Worm (Caenorhabditis elegans) whole organism, mixed stage, embryonic: ENCODE results near the gene hap-1.

Source experiments
- elt-3 ChIP-seq: fragments of 150-350 bp; optimal IDR thresholded peaks from 2 replicates; lab custom pipeline; 2014; ENCODE audit warnings: missing biosample characterization, missing genetic modification characterization
- lin-13 ChIP-seq: fragments of 150-350 bp; optimal IDR thresholded peaks from 2 replicates; lab custom pipeline; 2014; ENCODE audit warnings: missing biosample characterization, missing genetic modification characterization
- lsy-2 ChIP-seq: fragments of 150-350 bp; optimal IDR thresholded peaks from 2 replicates; lab custom pipeline; 2014; ENCODE audit warnings: missing biosample characterization, missing genetic modification characterization
- mep-1 ChIP-seq: fragments of 150-350 bp; optimal IDR thresholded peaks from 2 replicates; lab custom pipeline; 2017; ENCODE audit warnings: missing biosample characterization, missing genetic modification reagents, missing genetic modification characterization, inconsistent platforms
- nhr-28 ChIP-seq: fragments of 150-350 bp; optimal IDR thresholded peaks from 2 replicates; lab custom pipeline; 2014; ENCODE audit warnings: missing biosample characterization, missing genetic modification characterization
- nhr-76 ChIP-seq: sonication (generic microtip); optimal IDR thresholded peaks from 2 replicates; lab custom pipeline; 2017; ENCODE audit warnings: missing biosample characterization, missing genetic modification characterization
- ztf-11 ChIP-seq: fragments of 150-350 bp; optimal IDR thresholded peaks from 2 replicates; lab custom pipeline; 2014; ENCODE audit warnings: missing biosample characterization, missing genetic modification characterization

- TF ChIP-seq lsy-2 (tag; lab: Kevin White, UChicago) (no peak), elt-3 (tag; lab: Kevin White, UChicago) (no peak), nhr-28 (tag; lab: Kevin White, UChicago) (no peak), nhr-76 (tag; lab: Kevin White, UChicago) (no peak), mep-1 (tag; lab: Kevin White, UChicago) (no peak), ztf-11 (tag; lab: Kevin White, UChicago) (no peak), lin-13 (no peak)
These were observed 3.6 kb downstream of the hap-1 start, which contains the start of gene ZC395.5 for ce11 chrIII:5267217-5267906.
